Worm (Caenorhabditis elegans) whole organism, L1 larva: ENCODE data around the gene K08F4.3.

ENCODE experiments used
- C34B4.2 ChIP-seq: sonication (generic microtip); optimal IDR thresholded peaks from 2 replicates; lab custom pipeline; 2017; ENCODE audit warnings: mild to moderate bottlenecking, missing genetic modification characterization, missing compliant biosample characterization
- F16B12.6 ChIP-seq: fragments of 150-350 bp; optimal IDR thresholded peaks from 2 replicates; lab custom pipeline; 2014; ENCODE audit warnings: missing biosample characterization, missing genetic modification characterization
- Y116A8C.19 ChIP-seq: sonication (generic microtip); optimal IDR thresholded peaks from 2 replicates; lab custom pipeline; 2016; ENCODE audit warnings: missing compliant biosample characterization, missing genetic modification characterization, borderline replicate concordance
- aha-1 ChIP-seq: fragments of 150-350 bp; optimal IDR thresholded peaks from 2 replicates; lab custom pipeline; 2014; ENCODE audit warnings: missing biosample characterization, missing genetic modification characterization
- alr-1 ChIP-seq: fragments of 200-800 bp; sonication (Bioruptor generic); optimal IDR thresholded peaks from 2 replicates; lab custom pipeline; 2018; ENCODE audit warnings: borderline replicate concordance, mild to moderate bottlenecking, missing genetic modification characterization, missing compliant biosample characterization
- blmp-1 ChIP-seq: fragments of 150-350 bp; optimal IDR thresholded peaks from 2 replicates; lab custom pipeline; 2014; ENCODE audit warnings: missing biosample characterization, missing genetic modification characterization
- ceh-63 ChIP-seq: fragments of 200-800 bp; sonication (Bioruptor generic); optimal IDR thresholded peaks from 2 replicates; lab custom pipeline; 2018; ENCODE audit warnings: mild to moderate bottlenecking, missing genetic modification characterization, missing compliant biosample characterization
- ceh-82 ChIP-seq, 3 experiments: fragments of 150-350 bp in 1 of 3; sonication (generic microtip) in 2 of 3; optimal IDR thresholded peaks; 2 replicates each; lab custom pipeline; 2014 to 2017; ENCODE audit warnings: missing biosample characterization in 3 of 3, missing genetic modification characterization in 3 of 3
- ceh-88 ChIP-seq: fragments of 200-800 bp; sonication (Bioruptor generic); IDR thresholded peaks from 2 replicates; pipeline ENCODE4 v1.3.6; 2022; ENCODE audit warnings: missing genetic modification characterization, missing compliant biosample characterization
- dpl-1 ChIP-seq, 3 experiments: fragments of 150-350 bp in 2 of 3; sonication (generic microtip) in 1 of 3; optimal IDR thresholded peaks; 2 replicates each; lab custom pipeline; 2014 to 2017; ENCODE audit warnings: missing biosample characterization in 3 of 3, missing genetic modification characterization in 3 of 3, missing genetic modification reagents in 3 of 3
- dsc-1 ChIP-seq: sonication (generic microtip); optimal IDR thresholded peaks from 2 replicates; lab custom pipeline; 2016; ENCODE audit warnings: mild to moderate bottlenecking, missing genetic modification characterization, missing compliant biosample characterization
- egl-27 ChIP-seq, 2 experiments: fragments of 150-350 bp in 1 of 2; sonication (generic microtip); optimal IDR thresholded peaks; 3 replicates each; lab custom pipeline; 2017 to 2018; ENCODE audit warnings: missing biosample characterization in 2 of 2, missing genetic modification characterization in 2 of 2, missing genetic modification reagents in 2 of 2
- elt-2 ChIP-seq: sonication (generic microtip); optimal IDR thresholded peaks from 2 replicates; lab custom pipeline; 2016; ENCODE audit warnings: missing genetic modification characterization, mild to moderate bottlenecking, inconsistent platforms, missing compliant biosample characterization, missing genetic modification reagents
- elt-3 ChIP-seq, 6 experiments: fragments of 150-350 bp in 1 of 6; sonication (generic microtip); optimal IDR thresholded peaks; 2 replicates each; lab custom pipeline; 2017 to 2018; ENCODE audit warnings: missing biosample characterization in 6 of 6, missing genetic modification characterization in 6 of 6, inconsistent platforms in 1 of 6
- fkh-4 ChIP-seq: sonication (generic microtip); optimal IDR thresholded peaks from 2 replicates; lab custom pipeline; 2016; ENCODE audit warnings: missing compliant biosample characterization, missing genetic modification characterization, borderline replicate concordance
- fkh-8 ChIP-seq: sonication (generic microtip); optimal IDR thresholded peaks from 2 replicates; lab custom pipeline; 2016; ENCODE audit warnings: mild to moderate bottlenecking, missing genetic modification characterization, missing compliant biosample characterization
- hlh-17 ChIP-seq: fragments of 200-800 bp; sonication (Bioruptor generic); optimal IDR thresholded peaks from 2 replicates; lab custom pipeline; 2018; ENCODE audit warnings: missing genetic modification characterization, mild to moderate bottlenecking, missing compliant biosample characterization, moderate library complexity, borderline replicate concordance
- irx-1 ChIP-seq: sonication (generic microtip); optimal IDR thresholded peaks from 2 replicates; lab custom pipeline; 2016; ENCODE audit warnings: missing genetic modification characterization, missing compliant biosample characterization
- isw-1 ChIP-seq: fragments of 200-800 bp; sonication (Bioruptor generic); IDR thresholded peaks from 2 replicates; pipeline ENCODE4 v1.3.6; 2022; ENCODE audit warnings: missing genetic modification characterization, missing compliant biosample characterization
- jun-1 ChIP-seq: fragments of 150-350 bp; optimal IDR thresholded peaks from 2 replicates; lab custom pipeline; 2014; ENCODE audit warnings: missing biosample characterization, missing genetic modification reagents, missing genetic modification characterization
- lin-13 ChIP-seq: fragments of 150-350 bp; optimal IDR thresholded peaks from 2 replicates; lab custom pipeline; 2014; ENCODE audit warnings: missing biosample characterization, missing genetic modification reagents, missing genetic modification characterization
- lin-14 ChIP-seq: fragments of 200-800 bp; sonication (Bioruptor generic); optimal IDR thresholded peaks from 2 replicates; lab custom pipeline; 2018; ENCODE audit warnings: mild to moderate bottlenecking, missing genetic modification characterization, moderate library complexity, missing compliant biosample characterization
- lin-35 ChIP-seq, 2 experiments: fragments of 150-350 bp; optimal IDR thresholded peaks; 2 replicates each; lab custom pipeline; 2014; ENCODE audit warnings: missing biosample characterization in 2 of 2, missing genetic modification characterization in 2 of 2, missing genetic modification reagents in 2 of 2
- lsy-2 ChIP-seq, 2 experiments: fragments of 150-350 bp; optimal IDR thresholded peaks; 2 replicates each; lab custom pipeline; 2014; ENCODE audit warnings: missing biosample characterization in 2 of 2, missing genetic modification characterization in 2 of 2
- mef-2 ChIP-seq: fragments of 150-350 bp; optimal IDR thresholded peaks from 2 replicates; lab custom pipeline; 2014; ENCODE audit warnings: missing biosample characterization, missing genetic modification characterization
- mep-1 ChIP-seq: fragments of 150-350 bp; optimal IDR thresholded peaks from 2 replicates; lab custom pipeline; 2014; ENCODE audit warnings: missing biosample characterization, missing genetic modification characterization
- nhr-11 ChIP-seq: fragments of 150-350 bp; optimal IDR thresholded peaks from 2 replicates; lab custom pipeline; 2014; ENCODE audit warnings: missing biosample characterization, missing genetic modification characterization
- nhr-20 ChIP-seq: sonication (generic microtip); optimal IDR thresholded peaks from 2 replicates; lab custom pipeline; 2016; ENCODE audit warnings: mild to moderate bottlenecking, missing genetic modification characterization, missing compliant biosample characterization
- nhr-237 ChIP-seq: fragments of 150-350 bp; optimal IDR thresholded peaks from 2 replicates; lab custom pipeline; 2014; ENCODE audit warnings: missing biosample characterization, missing genetic modification characterization
- nhr-47 ChIP-seq: sonication (generic microtip); optimal IDR thresholded peaks from 2 replicates; lab custom pipeline; 2016; ENCODE audit warnings: mild to moderate bottlenecking, missing genetic modification characterization, moderate library complexity, missing compliant biosample characterization
- nhr-71 ChIP-seq: sonication (generic microtip); optimal IDR thresholded peaks from 2 replicates; lab custom pipeline; 2016; ENCODE audit warnings: mild to moderate bottlenecking, missing genetic modification characterization, moderate library complexity, missing compliant biosample characterization
- nhr-76 ChIP-seq: sonication (generic microtip); optimal IDR thresholded peaks from 2 replicates; lab custom pipeline; 2017; ENCODE audit warnings: missing biosample characterization, missing genetic modification characterization
- nhr-77 ChIP-seq: fragments of 150-350 bp; optimal IDR thresholded peaks from 2 replicates; lab custom pipeline; 2014; ENCODE audit warnings: missing biosample characterization, missing genetic modification characterization
- nhr-84 ChIP-seq: sonication (generic microtip); optimal IDR thresholded peaks from 2 replicates; lab custom pipeline; 2017; ENCODE audit warnings: missing biosample characterization, missing genetic modification characterization
- nhr-90 ChIP-seq: sonication (generic microtip); optimal IDR thresholded peaks from 2 replicates; lab custom pipeline; 2016; ENCODE audit warnings: mild to moderate bottlenecking, missing genetic modification characterization, missing compliant biosample characterization; ENCODE audit not compliant: poor library complexity
- pax-3 ChIP-seq: fragments of 200-800 bp; sonication (Bioruptor generic); optimal IDR thresholded peaks from 2 replicates; lab custom pipeline; 2018; ENCODE audit warnings: mild to moderate bottlenecking, missing genetic modification characterization, moderate library complexity, missing compliant biosample characterization
- skn-1 ChIP-seq: fragments of 150-350 bp; optimal IDR thresholded peaks from 2 replicates; lab custom pipeline; 2014; ENCODE audit warnings: missing biosample characterization, missing genetic modification characterization
- snu-23 ChIP-seq: sonication (generic microtip); optimal IDR thresholded peaks from 2 replicates; lab custom pipeline; 2016; ENCODE audit warnings: missing genetic modification characterization, missing compliant biosample characterization
- sup-37 ChIP-seq: fragments of 200-800 bp; sonication (Bioruptor generic); optimal IDR thresholded peaks from 2 replicates; lab custom pipeline; 2018; ENCODE audit warnings: mild to moderate bottlenecking, missing genetic modification characterization, missing compliant biosample characterization
- swsn-7 ChIP-seq: sonication (generic microtip); optimal IDR thresholded peaks from 2 replicates; lab custom pipeline; 2016; ENCODE audit warnings: missing genetic modification characterization, missing compliant biosample characterization
- tbx-2 ChIP-seq: sonication (generic microtip); optimal IDR thresholded peaks from 2 replicates; lab custom pipeline; 2016; ENCODE audit warnings: missing genetic modification characterization, missing compliant biosample characterization
- unc-130 ChIP-seq: fragments of 150-350 bp; optimal IDR thresholded peaks from 2 replicates; lab custom pipeline; 2017; ENCODE audit warnings: missing biosample characterization, missing genetic modification characterization, inconsistent platforms
- unc-62 ChIP-seq: fragments of 150-350 bp; optimal IDR thresholded peaks from 2 replicates; lab custom pipeline; 2014; ENCODE audit warnings: missing biosample characterization, missing genetic modification reagents, missing genetic modification characterization
- unc-98 ChIP-seq: fragments of 200-800 bp; sonication (Bioruptor generic); IDR thresholded peaks from 2 replicates; pipeline ENCODE4 v1.3.6; 2022; ENCODE audit warnings: missing genetic modification characterization, missing compliant biosample characterization
- vab-15 ChIP-seq: sonication (generic microtip); optimal IDR thresholded peaks from 2 replicates; lab custom pipeline; 2017; ENCODE audit warnings: missing genotype, mild to moderate bottlenecking, missing genetic modification characterization, missing compliant biosample characterization
- zip-4 ChIP-seq: fragments of 200-800 bp; sonication (Bioruptor generic); optimal IDR thresholded peaks from 2 replicates; lab custom pipeline; 2018; ENCODE audit warnings: mild to moderate bottlenecking, missing genetic modification characterization, moderate library complexity, missing compliant biosample characterization
- ztf-4 ChIP-seq: fragments of 150-350 bp; optimal IDR thresholded peaks from 2 replicates; lab custom pipeline; 2014; ENCODE audit warnings: missing biosample characterization, missing genetic modification characterization

The K08F4.3 gene

DNA sequence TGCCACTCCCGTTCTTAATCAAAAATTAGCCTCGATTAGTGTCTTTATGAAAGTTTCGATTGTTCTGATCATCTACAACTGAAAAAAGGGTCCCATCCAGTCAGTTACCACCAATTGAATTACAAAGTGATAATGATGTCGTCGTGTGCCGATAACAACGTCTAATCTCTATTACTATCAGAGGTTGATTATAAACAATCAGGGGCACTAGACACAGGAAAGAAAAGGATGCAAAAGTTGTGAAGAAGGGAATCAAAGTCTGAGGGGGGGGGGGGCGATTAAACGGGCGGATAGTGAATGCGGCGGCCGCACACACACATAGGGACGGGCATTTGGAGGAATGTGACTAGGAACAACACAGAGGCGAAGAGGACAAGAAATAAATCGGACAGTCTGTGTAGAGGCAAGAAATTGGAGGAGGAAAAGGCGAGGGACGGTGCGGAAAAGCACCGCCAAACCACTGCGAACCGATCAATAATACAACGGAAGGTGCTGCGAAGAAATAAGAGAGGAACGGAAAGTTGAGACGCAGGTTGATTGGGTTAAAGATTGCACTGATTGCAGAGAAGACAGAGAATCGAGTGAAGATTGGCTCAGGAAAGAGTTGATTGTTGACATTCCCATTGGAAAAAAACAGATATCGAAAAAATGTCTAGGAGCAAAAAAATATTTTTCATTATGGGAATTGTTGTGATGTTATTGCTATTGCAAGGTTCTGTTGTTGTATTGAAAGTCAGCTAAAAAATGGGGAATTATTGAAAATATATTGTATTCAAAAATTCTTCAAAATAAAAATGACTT lies 46.1 kb downstream of the K08F4.3 start (continued):
- TF ChIP-seq ztf-4 (tag; lab: Kevin White, UChicago) = no peak
- TF ChIP-seq fkh-8 (tag; lab: Kevin White, UChicago) = no peak
- no peak for TF ChIP-seq zip-4 (GFP tag; lab: Kevin White, UChicago)
- no peak for TF ChIP-seq lin-35 (GFP tag; optimal IDR thresholded peaks at IDR 0.05; lab: Kevin White, UChicago)
- TF ChIP-seq irx-1 = no peak
- no peak for TF ChIP-seq Y116A8C.19 (tag; lab: Kevin White, UChicago)
- TF ChIP-seq ceh-63 = no peak
- peak; percentile 14 for TF ChIP-seq nhr-71
- TF ChIP-seq pax-3 (tag; lab: Kevin White, UChicago) = no peak
- peak; percentile 19 for TF ChIP-seq nhr-20 (tag; lab: Kevin White, UChicago)
- no peak for TF ChIP-seq dpl-1 (GFP tag; optimal IDR thresholded peaks at IDR 0.05; lab: Kevin White, UChicago)
- TF ChIP-seq egl-27 (tag; optimal IDR thresholded peaks at IDR 0.05; lab: Kevin White, UChicago) = no peak
- no peak for TF ChIP-seq vab-15 (tag; lab: Kevin White, UChicago)
- no peak for TF ChIP-seq nhr-11
- no peak for TF ChIP-seq nhr-237
- no peak for TF ChIP-seq ceh-88
- TF ChIP-seq aha-1 (tag; lab: Kevin White, UChicago) = no peak
- TF ChIP-seq lin-13 = no peak
- peak; percentile 74 for TF ChIP-seq blmp-1 (tag; lab: Kevin White, UChicago)
- peak; percentile 45 for TF ChIP-seq elt-2
- TF ChIP-seq dsc-1 = no peak
- TF ChIP-seq alr-1 (tag; lab: Kevin White, UChicago) = no peak
- no peak for TF ChIP-seq nhr-76
- no peak for TF ChIP-seq lsy-2 (tag; optimal IDR thresholded peaks at IDR 0.05; lab: Kevin White, UChicago)
- TF ChIP-seq unc-62 (GFP tag; lab: Kevin White, UChicago) = no peak
- TF ChIP-seq mep-1 (tag; lab: Kevin White, UChicago) = peak; percentile 14
- no peak for TF ChIP-seq C34B4.2 (tag; lab: Kevin White, UChicago)
- TF ChIP-seq hlh-17 = no peak
- TF ChIP-seq skn-1 (tag; lab: Kevin White, UChicago) = no peak
- TF ChIP-seq nhr-84 (tag; lab: Kevin White, UChicago) = no peak
- TF ChIP-seq sup-37 (GFP tag; lab: Kevin White, UChicago) = no peak
- peak; percentile 0 for TF ChIP-seq nhr-47 (tag; lab: Kevin White, UChicago)

DNA sequence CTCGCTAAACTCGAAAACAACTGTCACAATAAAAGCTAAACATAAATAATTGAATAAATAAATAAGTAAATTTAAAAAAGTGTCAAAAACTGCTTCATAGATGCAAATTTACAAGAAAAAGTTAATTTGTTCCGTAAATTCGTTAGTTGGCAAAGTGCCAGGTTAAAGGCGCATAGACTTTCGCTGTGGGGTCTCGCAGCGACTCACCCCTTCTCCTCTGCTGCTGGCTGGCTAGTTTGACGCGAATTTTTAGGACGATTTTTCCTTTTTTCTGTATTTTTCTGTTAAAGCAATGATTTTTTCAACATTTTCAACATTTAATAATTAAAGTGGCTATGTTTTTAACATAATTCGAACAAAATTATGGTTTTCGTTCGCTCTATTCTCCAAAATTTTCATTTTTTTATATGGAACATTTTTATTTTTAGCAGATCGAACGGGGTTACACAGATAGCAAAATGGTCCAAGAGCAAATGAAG lies 47.2 kb downstream of the K08F4.3 start, which contains the start of gene rack-1:
Gene rack-1, plus strand, starts transcription at position 429 of the 479 bp plus-strand sequence.
- TF ChIP-seq jun-1 (tag; lab: Kevin White, UChicago) (peak; percentile 41), irx-1 (peak; percentile 17), dsc-1 (peak; percentile 35), tbx-2 (tag; lab: Kevin White, UChicago) (peak; percentile 47), Y116A8C.19 (tag; lab: Kevin White, UChicago) (no peak), isw-1 (GFP tag; lab: Robert Waterston, UW) (peak; percentile 7; the same call in 1 of the 2 replicates), nhr-71 (peak; percentile 74), fkh-4 (no peak), hlh-17 (no peak), swsn-7 (tag; lab: Kevin White, UChicago) (peak; percentile 50), elt-3 (tag; optimal IDR thresholded peaks at IDR 0.05; lab: Kevin White, UChicago) (peak in 1 of 6 experiments; percentile 51), skn-1 (tag; lab: Kevin White, UChicago) (peak; percentile 26), mep-1 (tag; lab: Kevin White, UChicago) (peak; percentile 64), snu-23 (GFP tag; lab: Kevin White, UChicago) (peak; percentile 68), nhr-77 (tag; lab: Kevin White, UChicago) (peak; percentile 21), zip-4 (GFP tag; lab: Kevin White, UChicago) (no peak), lsy-2 (tag; optimal IDR thresholded peaks at IDR 0.05; lab: Kevin White, UChicago) (peak; percentile 67 to 84), lin-14 (peak; percentile 71), ztf-4 (tag; lab: Kevin White, UChicago) (no peak), unc-130 (tag; lab: Kevin White, UChicago) (peak; percentile 58), egl-27 (tag; optimal IDR thresholded peaks at IDR 0.05; lab: Kevin White, UChicago) (no peak), F16B12.6 (tag; lab: Kevin White, UChicago) (peak; percentile 39), aha-1 (tag; lab: Kevin White, UChicago) (no peak), nhr-20 (tag; lab: Kevin White, UChicago) (peak; percentile 65), nhr-47 (tag; lab: Kevin White, UChicago) (peak; percentile 59), mef-2 (tag; lab: Kevin White, UChicago) (no peak), nhr-90 (tag; lab: Kevin White, UChicago) (peak; percentile 31), unc-98 (GFP tag; lab: Robert Waterston, UW) (no peak), ceh-82 (tag; optimal IDR thresholded peaks at IDR 0.05; lab: Kevin White, UChicago) (peak in 2 of 3 experiments; percentile 32 to 75), fkh-8 (tag; lab: Kevin White, UChicago) (peak; percentile 58), vab-15 (tag; lab: Kevin White, UChicago) (no peak)
